Worm (Caenorhabditis elegans) whole organism, L2 larva: ENCODE results near the gene C01G5.3.
A peak's percentile ranks its signal among the peaks of the same experiment; 100 is the strongest.

Experiments
- C34F6.9 ChIP-seq: fragments of 150-350 bp; optimal IDR thresholded peaks from 2 replicates; lab custom pipeline; 2014; ENCODE audit warnings: missing biosample characterization, missing genetic modification characterization
- F13H6.1 ChIP-seq: sonication (generic microtip); optimal IDR thresholded peaks from 2 replicates; lab custom pipeline; 2016; ENCODE audit warnings: missing genetic modification characterization, missing compliant biosample characterization
- R02D3.7 ChIP-seq: fragments of 150-350 bp; optimal IDR thresholded peaks from 2 replicates; lab custom pipeline; 2014; ENCODE audit warnings: missing biosample characterization, missing genetic modification characterization
- Y55F3AM.14 ChIP-seq: fragments of 200-800 bp; sonication (Bioruptor generic); optimal IDR thresholded peaks from 2 replicates; lab custom pipeline; 2018; ENCODE audit warnings: mild to moderate bottlenecking, missing genetic modification characterization, missing compliant biosample characterization
- ZK546.5 ChIP-seq: sonication (generic microtip); optimal IDR thresholded peaks from 2 replicates; lab custom pipeline; 2017; ENCODE audit warnings: missing biosample characterization, missing genetic modification characterization
- alr-1 ChIP-seq: fragments of 150-350 bp; optimal IDR thresholded peaks from 2 replicates; lab custom pipeline; 2014; ENCODE audit warnings: missing biosample characterization, missing genetic modification characterization
- aly-2 ChIP-seq: fragments of 150-350 bp; optimal IDR thresholded peaks from 2 replicates; lab custom pipeline; 2014; ENCODE audit warnings: missing biosample characterization, missing genetic modification characterization
- ama-1 ChIP-seq: fragments of 150-350 bp; optimal IDR thresholded peaks from 2 replicates; lab custom pipeline; 2018; ENCODE audit warnings: inconsistent platforms
- blmp-1 ChIP-seq: sonication (generic microtip); optimal IDR thresholded peaks from 2 replicates; lab custom pipeline; 2017; ENCODE audit warnings: missing genetic modification characterization, mild to moderate bottlenecking, missing compliant biosample characterization, antibody characterized with exemption, moderate library complexity; ENCODE audit not compliant: insufficient read depth
- ceh-16 ChIP-seq: fragments of 150-350 bp; optimal IDR thresholded peaks from 2 replicates; lab custom pipeline; 2014; ENCODE audit warnings: missing biosample characterization, missing genetic modification characterization
- ceh-82 ChIP-seq: fragments of 150-350 bp; optimal IDR thresholded peaks from 2 replicates; lab custom pipeline; 2014; ENCODE audit warnings: missing biosample characterization, missing genetic modification characterization
- crh-2 ChIP-seq: sonication (generic microtip); optimal IDR thresholded peaks from 2 replicates; lab custom pipeline; 2017; ENCODE audit warnings: missing biosample characterization, missing genetic modification characterization
- dmd-4 ChIP-seq: sonication (generic microtip); optimal IDR thresholded peaks from 2 replicates; lab custom pipeline; 2017; ENCODE audit warnings: missing biosample characterization, missing genetic modification characterization
- egl-27 ChIP-seq: sonication (generic microtip); optimal IDR thresholded peaks from 3 replicates; lab custom pipeline; 2017; ENCODE audit warnings: missing biosample characterization, missing genetic modification reagents, missing genetic modification characterization
- elt-1 ChIP-seq: fragments of 150-350 bp; optimal IDR thresholded peaks from 2 replicates; lab custom pipeline; 2014; ENCODE audit warnings: missing biosample characterization, missing genetic modification characterization
- elt-3 ChIP-seq: sonication (generic microtip); optimal IDR thresholded peaks from 2 replicates; lab custom pipeline; 2017; ENCODE audit warnings: missing biosample characterization, missing genetic modification characterization
- fos-1 ChIP-seq: fragments of 150-350 bp; optimal IDR thresholded peaks from 2 replicates; lab custom pipeline; 2014; ENCODE audit warnings: missing biosample characterization, missing genetic modification characterization
- gmeb-1 ChIP-seq: fragments of 150-350 bp; optimal IDR thresholded peaks from 2 replicates; lab custom pipeline; 2014; ENCODE audit warnings: missing biosample characterization, missing genetic modification characterization
- lin-11 ChIP-seq: fragments of 150-350 bp; sonication (generic microtip); optimal IDR thresholded peaks from 2 replicates; lab custom pipeline; 2014; ENCODE audit warnings: missing biosample characterization, missing genetic modification characterization, inconsistent platforms, mixed read lengths
- lin-13 ChIP-seq: fragments of 150-350 bp; optimal IDR thresholded peaks from 2 replicates; lab custom pipeline; 2014; ENCODE audit warnings: missing biosample characterization, missing genetic modification reagents, missing genetic modification characterization
- lin-39 ChIP-seq: fragments of 150-350 bp; optimal IDR thresholded peaks from 2 replicates; lab custom pipeline; 2014; ENCODE audit warnings: missing biosample characterization, missing genetic modification reagents, missing genetic modification characterization
- lsy-2 ChIP-seq, 2 experiments: fragments of 150-350 bp in 1 of 2; sonication (generic microtip) in 1 of 2; optimal IDR thresholded peaks; 2 replicates each; lab custom pipeline; 2014 to 2017; ENCODE audit warnings: missing biosample characterization in 2 of 2, missing genetic modification characterization in 2 of 2
- mab-5 ChIP-seq: fragments of 150-350 bp; optimal IDR thresholded peaks from 2 replicates; lab custom pipeline; 2014; ENCODE audit warnings: missing biosample characterization, missing genetic modification characterization
- mbf-1 ChIP-seq: sonication (generic microtip); optimal IDR thresholded peaks from 2 replicates; lab custom pipeline; 2017; ENCODE audit warnings: missing biosample characterization, missing genetic modification characterization
- mdl-1 ChIP-seq, 2 experiments: fragments of 150-350 bp in 1 of 2; sonication (generic microtip) in 1 of 2; optimal IDR thresholded peaks; 2 replicates each; lab custom pipeline; 2017; ENCODE audit warnings: missing biosample characterization in 2 of 2, missing genetic modification characterization in 2 of 2
- nhr-10 ChIP-seq: sonication (generic microtip); optimal IDR thresholded peaks from 2 replicates; lab custom pipeline; 2017; ENCODE audit warnings: missing biosample characterization, missing genetic modification characterization
- nhr-11 ChIP-seq: fragments of 150-350 bp; optimal IDR thresholded peaks from 2 replicates; lab custom pipeline; 2014; ENCODE audit warnings: missing biosample characterization, missing genetic modification characterization
- nhr-12 ChIP-seq: fragments of 150-350 bp; optimal IDR thresholded peaks from 2 replicates; lab custom pipeline; 2014; ENCODE audit warnings: missing biosample characterization, missing genetic modification characterization
- nhr-129 ChIP-seq: fragments of 150-350 bp; optimal IDR thresholded peaks from 2 replicates; lab custom pipeline; 2014; ENCODE audit warnings: missing biosample characterization, missing genetic modification characterization
- nhr-21 ChIP-seq: fragments of 150-350 bp; optimal IDR thresholded peaks from 2 replicates; lab custom pipeline; 2014; ENCODE audit warnings: missing biosample characterization, missing genetic modification characterization
- nhr-23 ChIP-seq: fragments of 150-350 bp; optimal IDR thresholded peaks from 2 replicates; lab custom pipeline; 2014; ENCODE audit warnings: missing biosample characterization, missing genetic modification reagents, missing genetic modification characterization
- nhr-237 ChIP-seq: fragments of 150-350 bp; optimal IDR thresholded peaks from 2 replicates; lab custom pipeline; 2014; ENCODE audit warnings: missing biosample characterization, missing genetic modification characterization
- nhr-25 ChIP-seq: fragments of 150-350 bp; sonication (generic microtip); optimal IDR thresholded peaks from 3 replicates; lab custom pipeline; 2014; ENCODE audit warnings: missing biosample characterization, missing genetic modification characterization
- nhr-6 ChIP-seq: fragments of 150-350 bp; optimal IDR thresholded peaks from 2 replicates; lab custom pipeline; 2014; ENCODE audit warnings: missing biosample characterization, missing genetic modification characterization
- nhr-77 ChIP-seq: fragments of 150-350 bp; optimal IDR thresholded peaks from 2 replicates; lab custom pipeline; 2014; ENCODE audit warnings: missing biosample characterization, missing genetic modification characterization
- sem-4 ChIP-seq: fragments of 150-350 bp; optimal IDR thresholded peaks from 2 replicates; lab custom pipeline; 2014; ENCODE audit warnings: missing biosample characterization, missing genetic modification reagents, missing genetic modification characterization
- skn-1 ChIP-seq: sonication (generic microtip); optimal IDR thresholded peaks from 2 replicates; lab custom pipeline; 2017; ENCODE audit warnings: missing biosample characterization, missing genetic modification characterization
- sma-9 ChIP-seq, 2 experiments: fragments of 150-350 bp in 1 of 2; sonication (generic microtip) in 1 of 2; optimal IDR thresholded peaks; 2 replicates each; lab custom pipeline; 2014 to 2016; ENCODE audit warnings: missing genetic modification characterization in 2 of 2, mild to moderate bottlenecking in 1 of 2, missing biosample characterization in 1 of 2, missing compliant biosample characterization in 1 of 2, missing genetic modification reagents in 1 of 2, moderate library complexity in 1 of 2
- snpc-4 ChIP-seq: fragments of 150-350 bp; optimal IDR thresholded peaks from 2 replicates; lab custom pipeline; 2014; ENCODE audit warnings: missing biosample characterization, missing genetic modification characterization
- unc-39 ChIP-seq: fragments of 150-350 bp; optimal IDR thresholded peaks from 2 replicates; lab custom pipeline; 2014; ENCODE audit warnings: missing biosample characterization, missing genetic modification characterization
- unc-55 ChIP-seq: fragments of 150-350 bp; sonication (generic microtip); optimal IDR thresholded peaks from 3 replicates; lab custom pipeline; 2014; ENCODE audit warnings: missing biosample characterization, missing genetic modification reagents, missing genetic modification characterization
- unc-62 ChIP-seq: fragments of 150-350 bp; optimal IDR thresholded peaks from 2 replicates; lab custom pipeline; 2014; ENCODE audit warnings: missing biosample characterization, missing genetic modification reagents, missing genetic modification characterization
- zag-1 ChIP-seq: fragments of 150-350 bp; optimal IDR thresholded peaks from 2 replicates; lab custom pipeline; 2014; ENCODE audit warnings: missing biosample characterization, missing genetic modification characterization
- ztf-1 ChIP-seq: fragments of 200-800 bp; sonication (Bioruptor generic); conservative IDR thresholded peaks from 2 replicates; pipeline ENCODE4 v1.3.6; 2022; ENCODE audit warnings: missing genetic modification characterization, missing compliant biosample characterization
- ztf-11 ChIP-seq: sonication (generic microtip); optimal IDR thresholded peaks from 2 replicates; lab custom pipeline; 2017; ENCODE audit warnings: missing biosample characterization, missing genetic modification characterization
- ztf-4 ChIP-seq: fragments of 150-350 bp; optimal IDR thresholded peaks from 2 replicates; lab custom pipeline; 2014; ENCODE audit warnings: missing biosample characterization, missing genetic modification characterization

The C01G5.3 gene

ce11 chrIV:6542962-6543361 is 7.0 kb downstream of the C01G5.3 start:
- TF ChIP-seq fos-1 (tag; lab: Kevin White, UChicago): no peak
- TF ChIP-seq egl-27 (tag; lab: Kevin White, UChicago): no peak
- no peak for TF ChIP-seq unc-62 (GFP tag; lab: Kevin White, UChicago)
- no peak for TF ChIP-seq ceh-16 (tag; lab: Kevin White, UChicago)
- TF ChIP-seq C34F6.9 (tag; lab: Kevin White, UChicago): peak; percentile 7
- TF ChIP-seq Y55F3AM.14: no peak
- no peak for TF ChIP-seq zag-1
- no peak for TF ChIP-seq F13H6.1
- TF ChIP-seq blmp-1 (tag; lab: Kevin White, UChicago): no peak
- TF ChIP-seq lsy-2 (tag; optimal IDR thresholded peaks at IDR 0.05; lab: Kevin White, UChicago): peak in 1 of 2 experiments; percentile 13
- TF ChIP-seq ama-1 (lab: Kevin White, UChicago): no peak
- peak; percentile 27 for TF ChIP-seq sma-9 (GFP tag; optimal IDR thresholded peaks at IDR 0.05; lab: Kevin White, UChicago)
- no peak for TF ChIP-seq sma-9 (tag; optimal IDR thresholded peaks at IDR 0.05; lab: Kevin White, UChicago)
- TF ChIP-seq lin-11 (tag; lab: Kevin White, UChicago): no peak
- TF ChIP-seq unc-55: no peak
- no peak for TF ChIP-seq R02D3.7
- TF ChIP-seq sem-4: no peak
- no peak for TF ChIP-seq nhr-129 (tag; lab: Kevin White, UChicago)

ce11 chrIV:6547397-6547796 is 11.4 kb downstream of the C01G5.3 start:
- TF ChIP-seq ama-1 (lab: Kevin White, UChicago): no peak
- TF ChIP-seq zag-1: peak; percentile 0
- no peak for TF ChIP-seq Y55F3AM.14
- TF ChIP-seq elt-3 (tag; lab: Kevin White, UChicago): no peak
- no peak for TF ChIP-seq ztf-4
- no peak for TF ChIP-seq lin-11 (tag; lab: Kevin White, UChicago)
- TF ChIP-seq nhr-6 (tag; lab: Kevin White, UChicago): no peak
- no peak for TF ChIP-seq nhr-237 (tag; lab: Kevin White, UChicago)
- TF ChIP-seq crh-2: no peak
- TF ChIP-seq lin-39 (tag; lab: Kevin White, UChicago): peak; percentile 11
- TF ChIP-seq ZK546.5 (tag; lab: Kevin White, UChicago): no peak
- TF ChIP-seq, all 48 proteins: peak for 2

ce11 chrIV:6548609-6549008 is 12.6 kb downstream of the C01G5.3 start, which contains the start of gene fan-1:
TSS of gene fan-1 (plus strand) at chrIV:6548686.
- TF ChIP-seq blmp-1 (tag; lab: Kevin White, UChicago) (no peak), gmeb-1 (tag; lab: Kevin White, UChicago) (peak; percentile 97), F13H6.1 (peak; percentile 38), nhr-21 (peak; percentile 23), mdl-1 (tag; optimal IDR thresholded peaks at IDR 0.05; lab: Kevin White, UChicago) (no peak), aly-2 (tag; lab: Kevin White, UChicago) (no peak), dmd-4 (tag; lab: Kevin White, UChicago) (no peak), ama-1 (lab: Kevin White, UChicago) (no peak), zag-1 (no peak), fos-1 (tag; lab: Kevin White, UChicago) (peak; percentile 23), sem-4 (peak; percentile 20), unc-39 (tag; lab: Kevin White, UChicago) (no peak), nhr-23 (no peak), elt-3 (tag; lab: Kevin White, UChicago) (no peak), R02D3.7 (no peak), nhr-77 (tag; lab: Kevin White, UChicago) (no peak), ceh-16 (tag; lab: Kevin White, UChicago) (no peak), unc-62 (GFP tag; lab: Kevin White, UChicago) (no peak), lin-13 (GFP tag; lab: Kevin White, UChicago) (peak; percentile 69), ceh-82 (tag; lab: Kevin White, UChicago) (no peak), elt-1 (tag; lab: Kevin White, UChicago) (no peak), snpc-4 (tag; lab: Kevin White, UChicago) (peak; percentile 5), nhr-129 (tag; lab: Kevin White, UChicago) (peak; percentile 56), lin-39 (tag; lab: Kevin White, UChicago) (no peak), sma-9 (GFP tag; optimal IDR thresholded peaks at IDR 0.05; lab: Kevin White, UChicago) (peak; percentile 72), sma-9 (tag; optimal IDR thresholded peaks at IDR 0.05; lab: Kevin White, UChicago) (no peak), ztf-4 (no peak), egl-27 (tag; lab: Kevin White, UChicago) (no peak), nhr-237 (tag; lab: Kevin White, UChicago) (no peak), lsy-2 (tag; optimal IDR thresholded peaks at IDR 0.05; lab: Kevin White, UChicago) (peak; percentile 43 to 80), nhr-6 (tag; lab: Kevin White, UChicago) (no peak), unc-55 (peak; percentile 93), ztf-11 (tag; lab: Kevin White, UChicago) (no peak), ZK546.5 (tag; lab: Kevin White, UChicago) (no peak), nhr-11 (tag; lab: Kevin White, UChicago) (no peak), ztf-1 (GFP tag; lab: Robert Waterston, UW) (no peak), lin-11 (tag; lab: Kevin White, UChicago) (no peak), nhr-12 (no peak), alr-1 (tag; lab: Kevin White, UChicago) (no peak), nhr-10 (tag; lab: Kevin White, UChicago) (no peak), C34F6.9 (tag; lab: Kevin White, UChicago) (peak; percentile 70), mab-5 (no peak), nhr-25 (tag; lab: Kevin White, UChicago) (peak; percentile 9), skn-1 (tag; lab: Kevin White, UChicago) (no peak), Y55F3AM.14 (no peak), mbf-1 (tag; lab: Kevin White, UChicago) (no peak), crh-2 (peak; percentile 30)
